Worm (Caenorhabditis elegans) whole organism, young adult: ENCODE results near the gene F38A5.6.
A peak's percentile ranks its signal among the peaks of the same experiment; 100 is the strongest.

Experiments used
- B0019.2 ChIP-seq: fragments of 200-800 bp; sonication (Bioruptor generic); conservative IDR thresholded peaks from 2 replicates; pipeline ENCODE4 v1.3.6; 2022; ENCODE audit warnings: missing genetic modification reagents, missing genetic modification characterization, missing compliant biosample characterization
- B0336.3 ChIP-seq: fragments of 200-800 bp; sonication (Bioruptor generic); IDR thresholded peaks from 2 replicates; pipeline ENCODE4 v1.3.6; 2022; ENCODE audit warnings: missing genetic modification characterization, missing compliant biosample characterization
- D2030.7 ChIP-seq: fragments of 200-800 bp; sonication (Bioruptor generic); IDR thresholded peaks from 2 replicates; pipeline ENCODE4 v1.3.6; 2022; ENCODE audit warnings: missing genetic modification reagents, missing genetic modification characterization, missing compliant biosample characterization
- F10E7.11 ChIP-seq: sonication (generic microtip); optimal IDR thresholded peaks from 2 replicates; lab custom pipeline; 2017; ENCODE audit warnings: mild to moderate bottlenecking, missing genetic modification characterization, moderate library complexity, missing compliant biosample characterization
- F33H1.4 ChIP-seq: fragments of 200-800 bp; sonication (Bioruptor generic); IDR thresholded peaks from 2 replicates; pipeline ENCODE4 v1.3.6; 2022; ENCODE audit warnings: missing genetic modification reagents, missing genetic modification characterization, missing compliant biosample characterization
- F39B2.1 ChIP-seq: fragments of 200-800 bp; sonication (Bioruptor generic); IDR thresholded peaks from 2 replicates; pipeline ENCODE4 v1.3.6; 2022; ENCODE audit warnings: missing genetic modification reagents, missing genetic modification characterization, missing compliant biosample characterization
- F57A8.1 ChIP-seq: fragments of 200-800 bp; sonication (Bioruptor generic); optimal IDR thresholded peaks from 2 replicates; lab custom pipeline; 2018; ENCODE audit warnings: mild to moderate bottlenecking, missing genetic modification characterization, moderate library complexity, missing compliant biosample characterization
- Y67H2A.10 ChIP-seq: fragments of 200-800 bp; sonication (Bioruptor generic); conservative IDR thresholded peaks from 2 replicates; pipeline ENCODE4 v1.3.6; 2022; ENCODE audit warnings: missing genetic modification reagents, missing genetic modification characterization, missing compliant biosample characterization
- Y95B8A.8 ChIP-seq: fragments of 200-800 bp; sonication (Bioruptor generic); IDR thresholded peaks from 2 replicates; pipeline ENCODE4 v1.3.6; 2022; ENCODE audit warnings: missing genetic modification reagents, missing genetic modification characterization, missing compliant biosample characterization
- ama-1 ChIP-seq, 3 experiments: fragments of 150-350 bp in 1 of 3; sonication (generic microtip) in 2 of 3; optimal IDR thresholded peaks; 2 replicates each; lab custom pipeline; 2014 to 2018; ENCODE audit warnings: missing biosample characterization in 2 of 3, missing genetic modification characterization in 2 of 3, missing genetic modification reagents in 2 of 3
- aptf-3 ChIP-seq: fragments of 200-800 bp; sonication (Bioruptor generic); IDR thresholded peaks from 2 replicates; pipeline ENCODE4 v1.3.6; 2022; ENCODE audit warnings: missing genetic modification characterization, missing compliant biosample characterization
- atf-7 ChIP-seq: sonication (generic microtip); optimal IDR thresholded peaks from 2 replicates; lab custom pipeline; 2017; ENCODE audit warnings: mild to moderate bottlenecking, missing genetic modification characterization, missing compliant biosample characterization
- athp-1 ChIP-seq: sonication (generic microtip); optimal IDR thresholded peaks from 2 replicates; lab custom pipeline; 2017; ENCODE audit warnings: mild to moderate bottlenecking, missing genetic modification characterization, missing compliant biosample characterization
- attf-5 ChIP-seq: fragments of 200-800 bp; sonication (Bioruptor generic); optimal IDR thresholded peaks from 2 replicates; lab custom pipeline; 2018; ENCODE audit warnings: mild to moderate bottlenecking, missing genetic modification characterization, missing compliant biosample characterization
- attf-6 ChIP-seq: fragments of 200-800 bp; sonication (Bioruptor generic); IDR thresholded peaks from 2 replicates; pipeline ENCODE4 v1.3.6; 2022; ENCODE audit warnings: missing genetic modification reagents, missing genetic modification characterization, missing compliant biosample characterization
- bed-1 ChIP-seq: fragments of 200-800 bp; sonication (Bioruptor generic); IDR thresholded peaks from 2 replicates; pipeline ENCODE4 v1.3.6; 2022; ENCODE audit warnings: missing genetic modification reagents, missing genetic modification characterization, missing compliant biosample characterization
- cebp-1 ChIP-seq, 2 experiments: fragments of 200-800 bp in 1 of 2; sonication (Bioruptor generic) in 1 of 2; sonication (generic microtip) in 1 of 2; IDR thresholded peaks in 1 of 2; optimal IDR thresholded peaks in 1 of 2; 2 replicates each; pipeline versions ENCODE4 v1.3.6 to Lab custom; 2017 to 2022; ENCODE audit warnings: missing compliant biosample characterization in 2 of 2, missing genetic modification characterization in 2 of 2, mild to moderate bottlenecking in 1 of 2, missing genetic modification reagents in 1 of 2, moderate library complexity in 1 of 2
- ceh-27 ChIP-seq: fragments of 200-800 bp; sonication (Bioruptor generic); optimal IDR thresholded peaks from 2 replicates; lab custom pipeline; 2018; ENCODE audit warnings: mild to moderate bottlenecking, missing genetic modification characterization, moderate library complexity, missing compliant biosample characterization
- dpl-1 ChIP-seq: fragments of 150-350 bp; optimal IDR thresholded peaks from 2 replicates; lab custom pipeline; 2014; ENCODE audit warnings: missing biosample characterization, missing genetic modification reagents, missing genetic modification characterization
- egl-44 ChIP-seq: fragments of 200-800 bp; sonication (Bioruptor generic); IDR thresholded peaks from 2 replicates; pipeline ENCODE4 v1.3.6; 2022; ENCODE audit warnings: missing genetic modification reagents, missing genetic modification characterization, missing compliant biosample characterization
- egrh-3 ChIP-seq: fragments of 200-800 bp; sonication (Bioruptor generic); IDR thresholded peaks from 2 replicates; pipeline ENCODE4 v1.3.6; 2022; ENCODE audit warnings: missing genetic modification reagents, missing genetic modification characterization, missing compliant biosample characterization
- gei-17 ChIP-seq: fragments of 200-800 bp; sonication (Bioruptor generic); optimal IDR thresholded peaks from 2 replicates; lab custom pipeline; 2018; ENCODE audit warnings: mild to moderate bottlenecking, missing genetic modification characterization, missing compliant biosample characterization
- him-1 ChIP-seq: sonication (generic microtip); optimal IDR thresholded peaks from 2 replicates; lab custom pipeline; 2016; ENCODE audit warnings: missing genotype, missing genetic modification reagents, missing genetic modification characterization, missing compliant biosample characterization
- hmg-1.2 ChIP-seq: fragments of 200-800 bp; sonication (Bioruptor generic); IDR thresholded peaks from 2 replicates; pipeline ENCODE4 v1.3.6; 2022; ENCODE audit warnings: missing genetic modification reagents, missing genetic modification characterization, missing compliant biosample characterization
- lag-1 ChIP-seq: fragments of 200-800 bp; sonication (Bioruptor generic); IDR thresholded peaks from 2 replicates; pipeline ENCODE4 v1.3.6; 2022; ENCODE audit warnings: missing genetic modification reagents, missing genetic modification characterization, missing compliant biosample characterization
- madf-10 ChIP-seq: sonication (generic microtip); optimal IDR thresholded peaks from 2 replicates; lab custom pipeline; 2016; ENCODE audit warnings: mild to moderate bottlenecking, missing genetic modification characterization, missing compliant biosample characterization
- madf-3 ChIP-seq: fragments of 200-800 bp; sonication (Bioruptor generic); IDR thresholded peaks from 2 replicates; pipeline ENCODE4 v1.3.6; 2022; ENCODE audit warnings: missing genetic modification reagents, missing genetic modification characterization, missing compliant biosample characterization
- mcd-1 ChIP-seq: fragments of 200-800 bp; sonication (Bioruptor generic); IDR thresholded peaks from 2 replicates; pipeline ENCODE4 v1.3.6; 2022; ENCODE audit warnings: missing genetic modification reagents, missing genetic modification characterization, missing compliant biosample characterization
- mes-4 ChIP-seq: sonication (generic microtip); optimal IDR thresholded peaks from 2 replicates; lab custom pipeline; 2016; ENCODE audit warnings: missing genotype, missing genetic modification characterization, missing compliant biosample characterization
- nfyb-1 ChIP-seq: fragments of 200-800 bp; sonication (Bioruptor generic); IDR thresholded peaks from 2 replicates; pipeline ENCODE4 v1.3.6; 2022; ENCODE audit warnings: missing genetic modification reagents, missing genetic modification characterization, missing compliant biosample characterization
- nhr-90 ChIP-seq: sonication (generic microtip); optimal IDR thresholded peaks from 2 replicates; lab custom pipeline; 2016; ENCODE audit warnings: missing genotype, mild to moderate bottlenecking, missing genetic modification characterization, missing compliant biosample characterization
- pha-4 ChIP-seq: fragments of 150-350 bp; sonication (generic microtip); optimal IDR thresholded peaks from 2 replicates; lab custom pipeline; 2014; ENCODE audit warnings: missing biosample characterization, missing genetic modification reagents, missing genetic modification characterization
- sdz-38 ChIP-seq: sonication (generic microtip); optimal IDR thresholded peaks from 2 replicates; lab custom pipeline; 2016; ENCODE audit warnings: missing genotype, missing genetic modification characterization, missing compliant biosample characterization
- snpc-1.3 ChIP-seq: sonication (generic microtip); optimal IDR thresholded peaks from 2 replicates; lab custom pipeline; 2017; ENCODE audit warnings: missing genetic modification characterization, mild to moderate bottlenecking, missing compliant biosample characterization, antibody characterized with exemption, moderate library complexity, missing genotype, missing genetic modification reagents; ENCODE audit not compliant: insufficient read depth
- tbx-9 ChIP-seq: sonication (generic microtip); optimal IDR thresholded peaks from 2 replicates; lab custom pipeline; 2016; ENCODE audit warnings: borderline replicate concordance, missing genetic modification characterization, inconsistent platforms, missing compliant biosample characterization
- unc-130 ChIP-seq: sonication (generic microtip); optimal IDR thresholded peaks from 2 replicates; lab custom pipeline; 2016; ENCODE audit warnings: missing genetic modification reagents, missing genetic modification characterization, missing compliant biosample characterization
- ztf-25 ChIP-seq: fragments of 200-800 bp; sonication (Bioruptor generic); IDR thresholded peaks from 2 replicates; pipeline ENCODE4 v1.3.6; 2022; ENCODE audit warnings: missing genetic modification reagents, missing genetic modification characterization, missing compliant biosample characterization

The F38A5.6 gene

ce11 chrIV:6597298-6597697 is at the start of gene F38A5.6:
F38A5.6 (minus strand) TSS chrIV:6597398.
- TF ChIP-seq bed-1 (GFP tag; lab: Robert Waterston, UW), result no peak
- TF ChIP-seq dpl-1, result no peak
- TF ChIP-seq tbx-9 (tag; lab: Kevin White, UChicago), result no peak
- TF ChIP-seq sdz-38 (tag; lab: Kevin White, UChicago), result no peak
- TF ChIP-seq attf-6 (GFP tag; lab: Robert Waterston, UW), result no peak
- no peak for TF ChIP-seq him-1 (tag; lab: Kevin White, UChicago)
- no peak for TF ChIP-seq unc-130
- no peak for TF ChIP-seq snpc-1.3 (tag; lab: Kevin White, UChicago)
- no peak for TF ChIP-seq athp-1
- no peak for TF ChIP-seq atf-7 (tag; lab: Kevin White, UChicago)
- TF ChIP-seq Y67H2A.10 (GFP tag; lab: Robert Waterston, UW), result no peak

ce11 chrIV:6646905-6647304 is 49.7 kb upstream of the F38A5.6 start:
- no peak for TF ChIP-seq unc-130
- TF ChIP-seq ztf-25 (GFP tag; lab: Robert Waterston, UW), result no peak
- no peak for TF ChIP-seq madf-10 (tag; lab: Kevin White, UChicago)

ce11 chrIV:6645867-6646655 is 48.9 kb upstream of the F38A5.6 start, which contains the start of gene hil-7:
hil-7 (plus strand) TSS chrIV:6646312.
- TF ChIP-seq egrh-3 (GFP tag; lab: Robert Waterston, UW) (no peak), lag-1 (no peak), nfyb-1 (GFP tag; lab: Robert Waterston, UW) (no peak), B0019.2 (GFP tag; lab: Robert Waterston, UW) (no peak), mes-4 (tag; lab: Kevin White, UChicago) (no peak), mcd-1 (GFP tag; lab: Robert Waterston, UW) (peak; percentile 28; the same call in 1 of the 2 replicates), D2030.7 (GFP tag; lab: Robert Waterston, UW) (no peak), attf-5 (GFP tag; lab: Kevin White, UChicago) (peak; percentile 17), hmg-1.2 (GFP tag; lab: Robert Waterston, UW) (peak; percentile 48; the same call in 1 of the 2 replicates), madf-3 (GFP tag; lab: Robert Waterston, UW) (no peak), ztf-25 (GFP tag; lab: Robert Waterston, UW) (no peak), pha-4 (tag; lab: Kevin White, UChicago) (no peak), nhr-90 (tag; lab: Kevin White, UChicago) (no peak), F57A8.1 (GFP tag; lab: Kevin White, UChicago) (no peak), F10E7.11 (tag; lab: Kevin White, UChicago) (no peak), ceh-27 (GFP tag; lab: Kevin White, UChicago) (peak; percentile 43), B0336.3 (peak; percentile 54; the same call in 1 of the 2 replicates), aptf-3 (GFP tag; lab: Robert Waterston, UW) (no peak), gei-17 (GFP tag; lab: Kevin White, UChicago) (no peak), F39B2.1 (GFP tag; lab: Robert Waterston, UW) (no peak), F33H1.4 (GFP tag; lab: Robert Waterston, UW) (no peak), ama-1 (optimal IDR thresholded peaks at IDR 0.05; lab: Kevin White, UChicago) (no peak), ama-1 (GFP tag; optimal IDR thresholded peaks at IDR 0.05; lab: Kevin White, UChicago) (no peak), egl-44 (GFP tag; lab: Robert Waterston, UW) (no peak), Y95B8A.8 (GFP tag; lab: Robert Waterston, UW) (no peak), cebp-1 (GFP tag; IDR thresholded peaks at IDR 0.05; lab: Robert Waterston, UW) (no peak), cebp-1 (tag; optimal IDR thresholded peaks at IDR 0.05; lab: Kevin White, UChicago) (no peak)
